Worm (Caenorhabditis elegans): Measurements from ENCODE around the gene F28C1.1.

F28C1.1 gene

ce11 chrV:12488002-12488401 lies 37.4 kb downstream of the F28C1.1 start:
- TF ChIP-seq nhr-28 (tag; optimal IDR thresholded peaks at IDR 0.05) (no peak), fkh-8 (tag; optimal IDR thresholded peaks at IDR 0.05) (no peak), jun-1 (tag; optimal IDR thresholded peaks at IDR 0.05) (no peak), mep-1 (tag; optimal IDR thresholded peaks at IDR 0.05) (no peak), nhr-90 (tag; optimal IDR thresholded peaks at IDR 0.05; ENCODE audit: poor library complexity) (no peak), Y116A8C.19 (tag; optimal IDR thresholded peaks at IDR 0.05; ENCODE audit: borderline replicate concordance) (no peak), nhr-11 (tag; optimal IDR thresholded peaks at IDR 0.05) (no peak), snu-23 (GFP tag; optimal IDR thresholded peaks at IDR 0.05) (peak; percentile 16), aha-1 (tag; optimal IDR thresholded peaks at IDR 0.05) (no peak), lin-35 (GFP tag; optimal IDR thresholded peaks at IDR 0.05) (no peak), unc-30 (tag; optimal IDR thresholded peaks at IDR 0.05) (no peak), nhr-76 (tag; optimal IDR thresholded peaks at IDR 0.05) (no peak), lin-15B (tag; optimal IDR thresholded peaks at IDR 0.05) (no peak), efl-3 (GFP tag; optimal IDR thresholded peaks at IDR 0.05) (no peak), pag-3 (tag; optimal IDR thresholded peaks at IDR 0.05; ENCODE audit: borderline replicate concordance, insufficient read depth) (no peak), nhr-19 (GFP tag; conservative IDR thresholded peaks at IDR 0.05) (peak; percentile 15; the same call in 1 of the 2 replicates), mdl-1 (tag; optimal IDR thresholded peaks at IDR 0.05) (no peak), nhr-47 (tag; optimal IDR thresholded peaks at IDR 0.05) (no peak), nhr-84 (tag; optimal IDR thresholded peaks at IDR 0.05) (no peak), isw-1 (GFP tag; IDR thresholded peaks at IDR 0.05) (no peak), fkh-10 (GFP tag; optimal IDR thresholded peaks at IDR 0.05) (no peak), ztf-4 (tag; optimal IDR thresholded peaks at IDR 0.05) (no peak), fkh-4 (tag; optimal IDR thresholded peaks at IDR 0.05; ENCODE audit: borderline replicate concordance) (no peak), ceh-63 (GFP tag; optimal IDR thresholded peaks at IDR 0.05) (no peak), ces-1 (GFP tag; optimal IDR thresholded peaks at IDR 0.05) (no peak), alr-1 (tag; optimal IDR thresholded peaks at IDR 0.05; ENCODE audit: borderline replicate concordance) (no peak), ceh-82 (tag; optimal IDR thresholded peaks at IDR 0.05) (no peak), nhr-77 (tag; optimal IDR thresholded peaks at IDR 0.05) (no peak), nhr-237 (tag; optimal IDR thresholded peaks at IDR 0.05) (no peak), zag-1 (tag; optimal IDR thresholded peaks at IDR 0.05) (no peak), egl-27 (tag; optimal IDR thresholded peaks at IDR 0.05) (no peak), tbx-2 (tag; optimal IDR thresholded peaks at IDR 0.05) (no peak), dsc-1 (tag; optimal IDR thresholded peaks at IDR 0.05) (peak; percentile 50), mab-9 (GFP tag; IDR thresholded peaks at IDR 0.05) (no peak), snpc-4 (tag; optimal IDR thresholded peaks at IDR 0.05) (peak; percentile 64), unc-86 (tag; optimal IDR thresholded peaks at IDR 0.05) (no peak), sptf-1 (tag; optimal IDR thresholded peaks at IDR 0.05) (no peak), hlh-4 (tag; optimal IDR thresholded peaks at IDR 0.05) (no peak), lin-13 (GFP tag; optimal IDR thresholded peaks at IDR 0.05) (no peak), F16B12.6 (tag; optimal IDR thresholded peaks at IDR 0.05) (no peak), efl-1 (optimal IDR thresholded peaks at IDR 0.05) (peak; percentile 1 to 17), efl-1 (GFP tag; optimal IDR thresholded peaks at IDR 0.05 in 1 of 2) (no peak), elt-2 (tag; optimal IDR thresholded peaks at IDR 0.05) (no peak), pqm-1 (tag; optimal IDR thresholded peaks at IDR 0.05) (no peak), C34B4.2 (tag; optimal IDR thresholded peaks at IDR 0.05) (no peak), rnt-1 (tag; optimal IDR thresholded peaks at IDR 0.05) (peak; percentile 47), lin-39 (tag; optimal IDR thresholded peaks at IDR 0.05) (no peak), blmp-1 (tag; optimal IDR thresholded peaks at IDR 0.05) (no peak), unc-98 (GFP tag; IDR thresholded peaks at IDR 0.05) (no peak), egl-13 (tag; optimal IDR thresholded peaks at IDR 0.05) (no peak), ceh-8 (GFP tag; optimal IDR thresholded peaks at IDR 0.05) (no peak), lir-3 (tag; optimal IDR thresholded peaks at IDR 0.05; ENCODE audit: poor library complexity) (no peak), tlp-1 (tag; optimal IDR thresholded peaks at IDR 0.05) (no peak), hlh-17 (GFP tag; optimal IDR thresholded peaks at IDR 0.05; ENCODE audit: borderline replicate concordance) (no peak)

Measured in whole organism, L1 larva.